Worm (Caenorhabditis elegans): ENCODE results near the gene R05A10.1.

Gene R05A10.1

DNA sequence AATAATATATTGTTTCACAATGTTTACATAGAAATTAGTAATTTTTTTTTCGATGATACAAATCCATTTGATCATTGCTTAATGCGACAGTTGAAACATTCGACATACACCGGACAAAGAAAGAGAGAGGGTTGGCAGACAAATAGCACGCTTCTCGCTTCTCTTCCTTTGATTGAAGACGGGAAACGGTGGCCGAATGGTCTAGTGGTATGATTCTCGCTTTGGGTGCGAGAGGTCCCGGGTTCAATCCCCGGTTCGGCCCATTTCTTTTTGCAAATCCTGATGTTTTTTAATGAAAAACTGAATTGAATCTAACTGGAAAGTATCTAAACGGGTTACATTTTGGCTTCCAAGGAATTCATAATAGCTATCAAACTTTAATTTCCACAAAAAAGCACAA lies 42.7 kb downstream of the R05A10.1 start:
- TF ChIP-seq sma-3 (GFP tag; optimal IDR thresholded peaks at IDR 0.05) (peak; percentile 43), snpc-4 (tag; optimal IDR thresholded peaks at IDR 0.05) (peak; percentile 24), blmp-1 (tag; optimal IDR thresholded peaks at IDR 0.05; ENCODE audit: insufficient read depth) (no peak), sem-4 (tag; optimal IDR thresholded peaks at IDR 0.05) (no peak), sma-9 (GFP tag; optimal IDR thresholded peaks at IDR 0.05) (peak; percentile 32), sma-9 (tag; optimal IDR thresholded peaks at IDR 0.05) (no peak), nhr-129 (tag; optimal IDR thresholded peaks at IDR 0.05) (peak; percentile 85), F13H6.1 (tag; optimal IDR thresholded peaks at IDR 0.05) (peak; percentile 23), ceh-82 (tag; optimal IDR thresholded peaks at IDR 0.05) (no peak), aly-2 (tag; optimal IDR thresholded peaks at IDR 0.05) (no peak), nhr-25 (tag; optimal IDR thresholded peaks at IDR 0.05) (no peak), lin-11 (tag; optimal IDR thresholded peaks at IDR 0.05) (peak; percentile 2), gmeb-1 (tag; optimal IDR thresholded peaks at IDR 0.05) (peak; percentile 21), skn-1 (tag; optimal IDR thresholded peaks at IDR 0.05) (no peak), crh-2 (tag; optimal IDR thresholded peaks at IDR 0.05) (peak; percentile 24), unc-55 (GFP tag; optimal IDR thresholded peaks at IDR 0.05) (peak; percentile 43), alr-1 (tag; optimal IDR thresholded peaks at IDR 0.05) (no peak), nhr-11 (tag; optimal IDR thresholded peaks at IDR 0.05) (no peak), lin-13 (GFP tag; optimal IDR thresholded peaks at IDR 0.05) (peak; percentile 28), ztf-4 (tag; optimal IDR thresholded peaks at IDR 0.05) (no peak), mdl-1 (tag; optimal IDR thresholded peaks at IDR 0.05) (no peak)

DNA sequence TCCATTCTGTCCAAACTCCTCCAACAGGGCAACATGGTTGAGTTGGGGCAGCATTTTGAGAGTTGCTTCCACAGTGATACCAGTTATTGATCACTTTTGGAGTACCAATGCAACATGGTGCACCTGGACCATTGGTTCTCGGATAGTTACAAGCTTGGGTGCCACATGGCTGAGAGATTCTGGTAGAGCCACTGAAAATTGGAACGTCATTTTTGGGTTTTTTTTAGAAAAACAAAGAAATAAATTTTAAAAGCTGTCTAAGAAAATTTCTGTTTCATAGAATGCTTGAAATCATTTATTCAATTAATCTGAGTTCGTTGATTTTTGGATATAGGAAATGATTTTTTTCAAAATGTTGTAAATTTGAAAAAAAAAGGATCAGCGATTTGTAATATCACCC lies 45.0 kb downstream of the R05A10.1 start:
- TF ChIP-seq sma-9 (GFP tag; optimal IDR thresholded peaks at IDR 0.05), result no peak
- no peak for TF ChIP-seq sma-9 (tag; optimal IDR thresholded peaks at IDR 0.05)
- no peak for TF ChIP-seq dmd-4 (tag; optimal IDR thresholded peaks at IDR 0.05)
- no peak for TF ChIP-seq sem-4 (tag; optimal IDR thresholded peaks at IDR 0.05)
- no peak for TF ChIP-seq zag-1 (tag; optimal IDR thresholded peaks at IDR 0.05)
- no peak for TF ChIP-seq unc-62 (GFP tag; optimal IDR thresholded peaks at IDR 0.05)
- TF ChIP-seq nhr-237 (tag; optimal IDR thresholded peaks at IDR 0.05), result no peak

DNA sequence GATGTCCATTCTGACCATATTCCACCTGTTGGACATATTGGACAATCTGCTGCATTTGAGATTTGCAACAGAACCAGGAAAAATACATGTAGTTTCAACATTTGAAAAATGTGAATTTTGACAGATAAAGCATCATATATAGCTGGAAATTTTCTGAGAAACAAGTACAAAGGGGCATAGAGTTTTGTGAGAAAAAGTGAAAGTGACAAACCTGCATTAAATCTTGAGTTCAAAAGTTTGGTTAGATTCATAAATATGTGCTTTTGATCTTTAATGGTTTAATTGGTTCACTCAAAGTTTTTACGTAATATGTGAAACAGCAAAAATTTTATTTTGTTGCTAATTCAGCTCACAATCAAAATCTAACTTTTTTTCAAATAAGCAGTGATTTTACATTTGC lies 45.9 kb downstream of the R05A10.1 start, which contains the start of gene F02H6.7:
F02H6.7 (minus strand) TSS at position 101 of the 400 bp plus-strand sequence.
- no peak for TF ChIP-seq gmeb-1 (tag; optimal IDR thresholded peaks at IDR 0.05)
- TF ChIP-seq nhr-25 (tag; optimal IDR thresholded peaks at IDR 0.05), result no peak
- no peak for TF ChIP-seq nhr-21 (tag; optimal IDR thresholded peaks at IDR 0.05)
- no peak for TF ChIP-seq unc-62 (GFP tag; optimal IDR thresholded peaks at IDR 0.05)
- no peak for TF ChIP-seq unc-39 (tag; optimal IDR thresholded peaks at IDR 0.05)
- TF ChIP-seq sma-9 (GFP tag; optimal IDR thresholded peaks at IDR 0.05), result no peak
- no peak for TF ChIP-seq sma-9 (tag; optimal IDR thresholded peaks at IDR 0.05)
- no peak for TF ChIP-seq lsy-2 (tag; optimal IDR thresholded peaks at IDR 0.05)
- TF ChIP-seq mab-5 (tag; optimal IDR thresholded peaks at IDR 0.05), result no peak
- TF ChIP-seq skn-1 (tag; optimal IDR thresholded peaks at IDR 0.05), result no peak
- no peak for TF ChIP-seq nhr-11 (tag; optimal IDR thresholded peaks at IDR 0.05)
- TF ChIP-seq nhr-6 (tag; optimal IDR thresholded peaks at IDR 0.05), result no peak
- TF ChIP-seq dmd-4 (tag; optimal IDR thresholded peaks at IDR 0.05), result no peak
- TF ChIP-seq peb-1 (tag; optimal IDR thresholded peaks at IDR 0.05), result no peak
- no peak for TF ChIP-seq aly-2 (tag; optimal IDR thresholded peaks at IDR 0.05)
- no peak for TF ChIP-seq zag-1 (tag; optimal IDR thresholded peaks at IDR 0.05)

DNA sequence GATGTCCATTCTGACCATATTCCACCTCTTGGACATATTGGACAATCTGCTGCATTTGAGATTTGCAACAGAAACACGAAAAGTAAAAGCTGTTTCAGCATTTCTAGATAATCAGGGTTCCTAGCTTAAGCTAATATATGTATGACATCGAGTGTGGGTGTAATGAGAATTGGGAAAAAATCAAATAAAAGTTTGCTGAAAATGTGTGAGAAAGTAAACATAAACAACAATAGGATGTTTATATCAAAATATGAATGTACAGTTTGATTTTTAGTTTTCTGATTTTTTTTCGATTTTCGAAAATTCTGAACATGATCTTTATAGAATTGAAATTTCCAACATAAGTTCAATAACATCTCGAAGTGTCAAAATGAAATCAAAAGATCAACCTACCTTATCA lies 48.6 kb downstream of the R05A10.1 start, which contains the start of gene F02H6.6:
F02H6.6 (minus strand) TSS at position 101 of the 400 bp plus-strand sequence.
- no peak for TF ChIP-seq nhr-237 (tag; optimal IDR thresholded peaks at IDR 0.05)
- TF ChIP-seq blmp-1 (tag; optimal IDR thresholded peaks at IDR 0.05; ENCODE audit: insufficient read depth), result no peak
- no peak for TF ChIP-seq F13H6.1 (tag; optimal IDR thresholded peaks at IDR 0.05)
- no peak for TF ChIP-seq lin-13 (GFP tag; optimal IDR thresholded peaks at IDR 0.05)
- TF ChIP-seq sma-3 (GFP tag; optimal IDR thresholded peaks at IDR 0.05), result no peak
- TF ChIP-seq lsy-2 (tag; optimal IDR thresholded peaks at IDR 0.05), result no peak

DNA sequence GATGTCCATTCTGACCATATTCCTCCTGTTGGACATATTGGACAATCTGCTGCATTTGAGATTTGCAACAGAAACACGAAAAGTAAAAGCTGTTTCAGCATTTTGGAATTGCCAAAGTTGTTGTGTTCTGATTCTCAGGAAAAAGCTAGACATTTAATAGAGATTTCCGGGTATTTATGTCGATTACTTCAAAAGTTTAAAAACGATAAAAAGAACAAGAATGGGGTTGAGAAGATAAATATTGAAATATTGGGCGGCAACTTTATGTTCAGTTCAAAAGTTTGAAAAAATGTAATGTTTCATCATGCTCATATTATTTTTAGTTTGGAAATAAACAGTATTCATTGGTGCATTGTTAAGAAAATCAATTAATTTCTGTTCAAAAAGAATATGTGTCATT lies 56.8 kb downstream of the R05A10.1 start, which contains the start of gene Y64G10A.1:
Y64G10A.1 (minus strand) TSS at position 101 of the 400 bp plus-strand sequence.
- TF ChIP-seq F13H6.1 (tag; optimal IDR thresholded peaks at IDR 0.05) (no peak), R02D3.7 (tag; optimal IDR thresholded peaks at IDR 0.05) (no peak), ZK546.5 (tag; optimal IDR thresholded peaks at IDR 0.05) (no peak), nhr-23 (tag; optimal IDR thresholded peaks at IDR 0.05) (no peak), lin-13 (GFP tag; optimal IDR thresholded peaks at IDR 0.05) (no peak), nhr-12 (tag; optimal IDR thresholded peaks at IDR 0.05) (no peak), sem-4 (tag; optimal IDR thresholded peaks at IDR 0.05) (no peak), elt-3 (tag; optimal IDR thresholded peaks at IDR 0.05) (no peak), sma-9 (GFP tag; optimal IDR thresholded peaks at IDR 0.05) (no peak), sma-9 (tag; optimal IDR thresholded peaks at IDR 0.05) (no peak), mdl-1 (tag; optimal IDR thresholded peaks at IDR 0.05) (no peak), nhr-237 (tag; optimal IDR thresholded peaks at IDR 0.05) (no peak), nhr-6 (tag; optimal IDR thresholded peaks at IDR 0.05) (no peak), dmd-4 (tag; optimal IDR thresholded peaks at IDR 0.05) (no peak), Y55F3AM.14 (GFP tag; optimal IDR thresholded peaks at IDR 0.05) (no peak)
